Fruit fly (Drosophila melanogaster) Kc167 (cell line): Measurements from ENCODE around the gene CG2641.

Source experiments
- h ChIP-seq: fragments of >200 bp; optimal IDR thresholded peaks from 3 replicates; lab custom pipeline; 2018; ENCODE audit warnings: missing external identifiers
- psq ChIP-seq: fragments of >200 bp; optimal IDR thresholded peaks from 2 replicates; lab custom pipeline; 2017; ENCODE audit warnings: missing external identifiers

dm6 chr3R:7802693-7803092, 8.8 kb downstream of the CG2641 start, which contains the start of gene CG3014:
- TF ChIP-seq h (lab: Kevin White, UChicago) (no peak), psq (lab: Kevin White, UChicago) (no peak)
